Fruit fly (Drosophila melanogaster): ENCODE measurements around the gene ovo.

ovo gene

dm6 chrX:5086724-5087660, 38.9 kb downstream of the ovo start (continued):
- TF ChIP-seq fd64A (GFP tag; optimal IDR thresholded peaks at IDR 0.05) (no peak), CG10267 (tag; optimal IDR thresholded peaks at IDR 0.05) (peak; percentile 57), Ets65A (GFP tag) (peak; percentile 92), ken (GFP tag; IDR thresholded peaks at IDR 0.05) (no peak), CG11247 (GFP tag; IDR thresholded peaks at IDR 0.05) (no peak), E2f2 (GFP tag; IDR thresholded peaks at IDR 0.05) (0 out of 2 replicates have a peak, but pooled peaks have one; percentile 15), Elba2 (GFP tag; optimal IDR thresholded peaks at IDR 0.05) (no peak), unpg (GFP tag; optimal IDR thresholded peaks at IDR 0.05) (peak; percentile 65), CG18619 (GFP tag; optimal IDR thresholded peaks at IDR 0.05) (peak; percentile 52), CG4617 (GFP tag; optimal IDR thresholded peaks at IDR 0.05; ENCODE audit: borderline replicate concordance) (no peak), tin (GFP tag; optimal IDR thresholded peaks at IDR 0.05) (peak; percentile 37), ap (GFP tag; IDR thresholded peaks at IDR 0.05) (no peak), ttk (GFP tag; IDR thresholded peaks at IDR 0.05) (no peak), lov (optimal IDR thresholded peaks at IDR 0.05) (no peak), lov (GFP tag; IDR thresholded peaks at IDR 0.05) (no peak), so (GFP tag; IDR thresholded peaks at IDR 0.05) (no peak), MTF-1 (GFP tag; optimal IDR thresholded peaks at IDR 0.05; ENCODE audit: borderline replicate concordance) (no peak), CG16779 (GFP tag; IDR thresholded peaks at IDR 0.05) (no peak), chm (GFP tag; IDR thresholded peaks at IDR 0.05) (no peak), CG8281 (tag; optimal IDR thresholded peaks at IDR 0.05) (peak; percentile 3), ewg (GFP tag; optimal IDR thresholded peaks at IDR 0.05) (peak; percentile 10), CrebB (tag; optimal IDR thresholded peaks at IDR 0.05) (no peak), CG31224 (GFP tag; IDR thresholded peaks at IDR 0.05) (no peak; the same call in 1 of the 2 replicates), caup (GFP tag; optimal IDR thresholded peaks at IDR 0.05; ENCODE audit: severe bottlenecking) (peak; percentile 25), CG7271 (tag; optimal IDR thresholded peaks at IDR 0.05) (no peak), CG6175 (GFP tag; IDR thresholded peaks at IDR 0.05) (no peak), CG9817 (tag; optimal IDR thresholded peaks at IDR 0.05) (peak; percentile 32), Vsx1 (GFP tag; optimal IDR thresholded peaks at IDR 0.05) (no peak), kah (GFP tag; optimal IDR thresholded peaks at IDR 0.05) (no peak), Xbp1 (GFP tag; optimal IDR thresholded peaks at IDR 0.05) (peak; percentile 49), MESR4 (GFP tag; optimal IDR thresholded peaks at IDR 0.05) (no peak), Doc2 (GFP tag; IDR thresholded peaks at IDR 0.05) (no peak), lilli (GFP tag; optimal IDR thresholded peaks at IDR 0.05) (peak; percentile 67), stc (GFP tag; IDR thresholded peaks at IDR 0.05) (no peak), dm (GFP tag; optimal IDR thresholded peaks at IDR 0.05) (no peak), CG2712 (tag; optimal IDR thresholded peaks at IDR 0.05) (peak; percentile 62), CG16815 (GFP tag; optimal IDR thresholded peaks at IDR 0.05) (peak; percentile 27), usp (GFP tag; optimal IDR thresholded peaks at IDR 0.05) (no peak), ro (GFP tag; IDR thresholded peaks at IDR 0.05) (no peak), CG15073 (GFP tag; optimal IDR thresholded peaks at IDR 0.05) (no peak), Hr78 (GFP tag; optimal IDR thresholded peaks at IDR 0.05) (no peak), CoRest (tag; optimal IDR thresholded peaks at IDR 0.05) (peak; percentile 77), CG17328 (GFP tag; IDR thresholded peaks at IDR 0.05) (no peak), CG4730 (GFP tag; IDR thresholded peaks at IDR 0.05) (no peak), CG5953 (GFP tag; IDR thresholded peaks at IDR 0.05) (no peak), Dip3 (GFP tag; optimal IDR thresholded peaks at IDR 0.05) (peak; percentile 5), CG17359 (tag; optimal IDR thresholded peaks at IDR 0.05) (peak; percentile 45), Hr39 (optimal IDR thresholded peaks at IDR 0.05) (no peak), CG7839 (tag; optimal IDR thresholded peaks at IDR 0.05) (peak; percentile 73), toy (GFP tag; IDR thresholded peaks at IDR 0.05) (no peak)

Measured in whole organism, embryonic.